Fruit fly (Drosophila melanogaster) whole organism, embryonic: ENCODE measurements around the gene CG12995.

ENCODE experiments used
- Atf6 ChIP-seq: fragments of 200-800 bp; sonication (Bioruptor generic); IDR thresholded peaks from 2 replicates; pipeline ENCODE4 v1.3.6; 2022; ENCODE audit warnings: missing biosample characterization, missing genetic modification characterization
- CG10543 ChIP-seq: fragments of 200-800 bp; sonication (Bioruptor generic); optimal IDR thresholded peaks from 3 replicates; lab custom pipeline; 2017; ENCODE audit warnings: missing biosample characterization, mild to moderate bottlenecking, missing genetic modification characterization, moderate library complexity
- CG11456 ChIP-seq: fragments of 200-800 bp; sonication (Bioruptor generic); IDR thresholded peaks from 3 replicates; pipeline ENCODE4 v1.3.6; 2022; ENCODE audit warnings: missing biosample characterization, missing genetic modification characterization
- CG11723 ChIP-seq: fragments of 200-800 bp; sonication (Bioruptor generic); optimal IDR thresholded peaks from 2 replicates; lab custom pipeline; 2017; ENCODE audit warnings: missing biosample characterization, mild to moderate bottlenecking, missing genetic modification characterization
- CG12769 ChIP-seq: fragments of 200-800 bp; sonication (Bioruptor generic); optimal IDR thresholded peaks from 2 replicates; lab custom pipeline; 2019; ENCODE audit warnings: missing biosample characterization, mild to moderate bottlenecking, missing genetic modification characterization, moderate library complexity
- CG13287 ChIP-seq: fragments of 200-800 bp; sonication (Bioruptor generic); IDR thresholded peaks from 2 replicates; pipeline ENCODE4 v1.3.6; 2022; ENCODE audit warnings: missing biosample characterization, missing genetic modification characterization; ENCODE audit not compliant: partially characterized antibody
- CG13424 ChIP-seq: fragments of 200-800 bp; sonication (Bioruptor generic); optimal IDR thresholded peaks from 2 replicates; lab custom pipeline; 2019; ENCODE audit warnings: missing biosample characterization, mild to moderate bottlenecking, missing genetic modification characterization, moderate library complexity
- CG13624 ChIP-seq: fragments of 200-800 bp; sonication (Bioruptor generic); optimal IDR thresholded peaks from 2 replicates; lab custom pipeline; 2016; ENCODE audit warnings: missing biosample characterization, missing genetic modification characterization
- CG13775 ChIP-seq: fragments of 200-800 bp; sonication (Bioruptor generic); optimal IDR thresholded peaks from 3 replicates; lab custom pipeline; 2017; ENCODE audit warnings: missing biosample characterization, mild to moderate bottlenecking, missing genetic modification characterization
- CG14014 ChIP-seq: fragments of 200-800 bp; sonication (Bioruptor generic); IDR thresholded peaks from 2 replicates; pipeline ENCODE4 v1.3.6; 2022; ENCODE audit warnings: missing biosample characterization, missing genetic modification characterization
- CG14860 ChIP-seq: fragments of 200-800 bp; sonication (Bioruptor generic); IDR thresholded peaks from 3 replicates; pipeline ENCODE4 v1.3.6; 2022; ENCODE audit warnings: missing biosample characterization, missing genetic modification characterization; ENCODE audit not compliant: partially characterized antibody
- CG15269 ChIP-seq: fragments of 200-800 bp; sonication (Bioruptor generic); optimal IDR thresholded peaks from 2 replicates; lab custom pipeline; 2018; ENCODE audit warnings: missing biosample characterization, mild to moderate bottlenecking, missing genetic modification characterization, moderate library complexity
- CG17361 ChIP-seq: fragments of 200-800 bp; sonication (Bioruptor generic); IDR thresholded peaks from 3 replicates; pipeline ENCODE4 v1.3.6; 2022; ENCODE audit warnings: missing biosample characterization, missing genetic modification characterization
- CG17802 ChIP-seq: fragments of 200-800 bp; sonication (Bioruptor generic); optimal IDR thresholded peaks from 2 replicates; lab custom pipeline; 2018; ENCODE audit warnings: missing biosample characterization, mild to moderate bottlenecking, missing genetic modification characterization, moderate library complexity
- CG18619 ChIP-seq: fragments of 200-800 bp; sonication (Bioruptor generic); optimal IDR thresholded peaks from 3 replicates; lab custom pipeline; 2017; ENCODE audit warnings: missing biosample characterization, mild to moderate bottlenecking, missing genetic modification characterization
- CG2120 ChIP-seq: fragments of 200-800 bp; sonication (Bioruptor generic); optimal IDR thresholded peaks from 3 replicates; lab custom pipeline; 2016; ENCODE audit warnings: missing biosample characterization, missing genetic modification characterization
- CG2199 ChIP-seq: fragments of 200-800 bp; sonication (Bioruptor generic); IDR thresholded peaks from 3 replicates; pipeline ENCODE4 v1.3.6; 2022; ENCODE audit warnings: missing biosample characterization, missing genetic modification characterization
- CG2202 ChIP-seq: fragments of 200-800 bp; sonication (Bioruptor generic); optimal IDR thresholded peaks from 2 replicates; lab custom pipeline; 2018; ENCODE audit warnings: missing biosample characterization, mild to moderate bottlenecking, missing genetic modification characterization
- CG31441 ChIP-seq: fragments of 200-800 bp; sonication (Bioruptor generic); IDR thresholded peaks from 2 replicates; pipeline ENCODE4 v1.3.6; 2022; ENCODE audit warnings: missing biosample characterization, missing genetic modification characterization
- CG4360 ChIP-seq: fragments of 200-800 bp; sonication (Bioruptor generic); IDR thresholded peaks from 2 replicates; pipeline ENCODE4 v1.3.6; 2022; ENCODE audit warnings: missing biosample characterization, missing genetic modification characterization
- CG5245 ChIP-seq: fragments of 200-800 bp; sonication (Bioruptor generic); optimal IDR thresholded peaks from 3 replicates; lab custom pipeline; 2016; ENCODE audit warnings: missing biosample characterization, missing genetic modification characterization
- CG6254 ChIP-seq: fragments of 200-800 bp; sonication (Bioruptor generic); optimal IDR thresholded peaks from 3 replicates; lab custom pipeline; 2017; ENCODE audit warnings: mild to moderate bottlenecking, missing biosample characterization, missing genetic modification reagents, missing genetic modification characterization
- Chrac-16 ChIP-seq: fragments of 200-800 bp; sonication (Bioruptor generic); optimal IDR thresholded peaks from 3 replicates; lab custom pipeline; 2016; ENCODE audit warnings: missing biosample characterization, missing genetic modification characterization
- E2f1 ChIP-seq: fragments of 200-800 bp; sonication (Bioruptor generic); IDR thresholded peaks from 2 replicates; pipeline ENCODE4 v1.3.6; 2022; ENCODE audit warnings: missing biosample characterization, missing genetic modification characterization
- Med ChIP-seq: fragments of 200-800 bp; sonication (Bioruptor generic); peaks from one replicate; lab custom pipeline; 2016; ENCODE audit warnings: missing biosample characterization, missing genetic modification characterization, mild to moderate bottlenecking, inconsistent platforms, moderate library complexity
- PHDP ChIP-seq: fragments of 200-800 bp; sonication (Bioruptor generic); optimal IDR thresholded peaks from 3 replicates; lab custom pipeline; 2018; ENCODE audit warnings: missing biosample characterization, mild to moderate bottlenecking, missing genetic modification characterization, moderate library complexity
- Ravus ChIP-seq: fragments of 200-800 bp; sonication (Bioruptor generic); IDR thresholded peaks from 2 replicates; pipeline ENCODE4 v1.3.6; 2022; ENCODE audit warnings: missing biosample characterization, missing genetic modification characterization
- Sox102F ChIP-seq: fragments of 200-800 bp; sonication (Bioruptor generic); optimal IDR thresholded peaks from 2 replicates; lab custom pipeline; 2018; ENCODE audit warnings: missing biosample characterization, mild to moderate bottlenecking, missing genetic modification characterization, moderate library complexity
- Usf ChIP-seq: fragments of 200-800 bp; sonication (Bioruptor generic); optimal IDR thresholded peaks from 2 replicates; lab custom pipeline; 2017; ENCODE audit warnings: missing genotype, missing biosample characterization, missing genetic modification characterization
- bab2 ChIP-seq: fragments of 200-800 bp; sonication (Bioruptor generic); optimal IDR thresholded peaks from 2 replicates; lab custom pipeline; 2016; ENCODE audit warnings: missing biosample characterization, missing genetic modification characterization
- corto ChIP-seq: fragments of 200-800 bp; sonication (Bioruptor generic); optimal IDR thresholded peaks from 2 replicates; lab custom pipeline; 2016; ENCODE audit warnings: missing biosample characterization, mild to moderate bottlenecking, missing genetic modification characterization, moderate library complexity
- crp ChIP-seq, 2 experiments: fragments of 200-800 bp; sonication (Bioruptor generic); optimal IDR thresholded peaks; 2 replicates in 1 of 2; 3 replicates in 1 of 2; lab custom pipeline; 2017; ENCODE audit warnings: missing biosample characterization in 2 of 2, missing genetic modification characterization in 2 of 2, mild to moderate bottlenecking in 1 of 2, moderate library complexity in 1 of 2
- cwo ChIP-seq: fragments of 200-800 bp; sonication (Bioruptor generic); optimal IDR thresholded peaks from 3 replicates; lab custom pipeline; 2017; ENCODE audit warnings: missing biosample characterization, missing genetic modification characterization, mild to moderate bottlenecking, moderate library complexity, missing genetic modification reagents
- danr ChIP-seq: fragments of 200-800 bp; sonication (Bioruptor generic); IDR thresholded peaks from 2 replicates; pipeline ENCODE4 v1.3.6; 2022; ENCODE audit warnings: missing biosample characterization, missing genetic modification characterization
- ems ChIP-seq: fragments of 200-800 bp; sonication (Bioruptor generic); optimal IDR thresholded peaks from 3 replicates; lab custom pipeline; 2016; ENCODE audit warnings: missing biosample characterization, missing genetic modification characterization
- gce ChIP-seq: fragments of 200-800 bp; sonication (Bioruptor generic); IDR thresholded peaks from 3 replicates; pipeline ENCODE4 v1.3.6; 2022; ENCODE audit warnings: missing biosample characterization, missing genetic modification characterization
- inv ChIP-seq: fragments of 200-800 bp; sonication (Bioruptor generic); IDR thresholded peaks from 2 replicates; pipeline ENCODE4 v1.3.6; 2022; ENCODE audit warnings: missing biosample characterization, missing genetic modification characterization; ENCODE audit not compliant: partially characterized antibody
- nerfin-2 ChIP-seq: fragments of 200-800 bp; sonication (Bioruptor generic); IDR thresholded peaks from 2 replicates; pipeline ENCODE4 v1.3.6; 2022; ENCODE audit warnings: missing biosample characterization, missing genetic modification characterization; ENCODE audit not compliant: partially characterized antibody
- onecut ChIP-seq: fragments of 200-800 bp; sonication (Bioruptor generic); IDR thresholded peaks from 2 replicates; pipeline ENCODE4 v1.3.6; 2022; ENCODE audit warnings: missing biosample characterization, missing genetic modification characterization
- peb ChIP-seq: fragments of 200-800 bp; sonication (Bioruptor generic); IDR thresholded peaks from 2 replicates; pipeline ENCODE4 v1.3.6; 2022; ENCODE audit warnings: missing biosample characterization, missing genetic modification characterization
- pnt ChIP-seq: fragments of 200-800 bp; sonication (Bioruptor generic); optimal IDR thresholded peaks from 3 replicates; lab custom pipeline; 2016; ENCODE audit warnings: missing biosample characterization, missing genetic modification characterization
- scrt ChIP-seq: fragments of 200-800 bp; sonication (Bioruptor generic); optimal IDR thresholded peaks from 2 replicates; lab custom pipeline; 2018; ENCODE audit warnings: missing biosample characterization, mild to moderate bottlenecking, missing genetic modification characterization, moderate library complexity
- stc ChIP-seq: fragments of 200-800 bp; sonication (Bioruptor generic); IDR thresholded peaks from 2 replicates; pipeline ENCODE4 v1.3.6; 2022; ENCODE audit warnings: missing biosample characterization, missing genetic modification characterization
- tin ChIP-seq: fragments of 200-800 bp; sonication (Bioruptor generic); optimal IDR thresholded peaks from 3 replicates; lab custom pipeline; 2016; ENCODE audit warnings: missing biosample characterization, missing genetic modification characterization
- tio ChIP-seq: fragments of 200-800 bp; sonication (Bioruptor generic); optimal IDR thresholded peaks from 2 replicates; lab custom pipeline; 2017; ENCODE audit warnings: missing biosample characterization, missing genetic modification characterization, inconsistent platforms
- vvl ChIP-seq: fragments of 200-800 bp; sonication (Bioruptor generic); IDR thresholded peaks from 2 replicates; pipeline ENCODE4 v1.3.6; 2022; ENCODE audit warnings: missing biosample characterization, missing genetic modification characterization
- zen ChIP-seq: fragments of 200-800 bp; sonication (Bioruptor generic); optimal IDR thresholded peaks from 3 replicates; lab custom pipeline; 2018; ENCODE audit warnings: missing biosample characterization, mild to moderate bottlenecking, missing genetic modification characterization, moderate library complexity

The CG12995 gene

dm6 chrX:17178484-17178921 lies 31.3 kb downstream of the CG12995 start (continued):
- TF ChIP-seq CG2202 (tag; lab: Kevin White, UChicago) (peak; percentile 71), CG2199 (GFP tag; lab: Robert Waterston, UW) (peak; percentile 98), danr (GFP tag; lab: Robert Waterston, UW) (peak; percentile 98), CG13424 (tag; lab: Kevin White, UChicago) (peak; percentile 99), CG31441 (peak; percentile 94), CG14860 (GFP tag; lab: Robert Waterston, UW) (no peak), CG18619 (GFP tag; lab: Kevin White, UChicago) (no peak), pnt (GFP tag; lab: Kevin White, UChicago) (peak; percentile 90), cwo (GFP tag; lab: Kevin White, UChicago) (peak; percentile 93), tio (GFP tag; lab: Kevin White, UChicago) (no peak), inv (GFP tag; lab: Robert Waterston, UW) (no peak)

- TF ChIP-seq CG14014 (GFP tag; lab: Robert Waterston, UW) = no peak
- no peak for TF ChIP-seq Ravus (GFP tag; lab: Robert Waterston, UW)
- TF ChIP-seq PHDP (tag; lab: Kevin White, UChicago) = no peak
- no peak for TF ChIP-seq CG17361 (GFP tag; lab: Robert Waterston, UW)
- peak; percentile 87 for TF ChIP-seq zen (tag; lab: Kevin White, UChicago)
- peak; percentile 54 for TF ChIP-seq CG4360 (GFP tag; lab: Robert Waterston, UW)
- TF ChIP-seq CG5245 = no peak
- no peak for TF ChIP-seq CG2120 (GFP tag; lab: Kevin White, UChicago)
Observed at dm6 chrX:17177606-17178005, 32.2 kb downstream of the CG12995 start.

- no peak for TF ChIP-seq ems (GFP tag; lab: Kevin White, UChicago)
- peak; percentile 80 for TF ChIP-seq Med
- no peak for TF ChIP-seq gce (GFP tag; lab: Robert Waterston, UW)
- TF ChIP-seq CG11456 (GFP tag; lab: Robert Waterston, UW) = 0 out of 3 replicates have a peak, but pooled peaks have one; percentile 14
- peak; percentile 66 for TF ChIP-seq Sox102F (GFP tag; lab: Kevin White, UChicago)
- peak; percentile 23 for TF ChIP-seq onecut (GFP tag; lab: Robert Waterston, UW)
- TF ChIP-seq CG13775 (GFP tag; lab: Kevin White, UChicago) = no peak
- no peak for TF ChIP-seq CG17802 (tag; lab: Kevin White, UChicago)
- peak; percentile 27 for TF ChIP-seq CG10543 (GFP tag; lab: Kevin White, UChicago)
- no peak for TF ChIP-seq nerfin-2
- TF ChIP-seq peb (GFP tag; lab: Robert Waterston, UW) = 0 out of 2 replicates have a peak, but pooled peaks have one; percentile 19
- peak in 1 of 2 experiments; percentile 37 for TF ChIP-seq crp (GFP tag; optimal IDR thresholded peaks at IDR 0.05; lab: Kevin White, UChicago)
- TF ChIP-seq Atf6 = peak; percentile 72
- peak; percentile 26; the same call in 1 of the 3 replicates for TF ChIP-seq CG2199 (GFP tag; lab: Robert Waterston, UW)
- TF ChIP-seq E2f1 = peak; percentile 63
- TF ChIP-seq vvl (GFP tag; lab: Robert Waterston, UW) = peak; percentile 72
- peak; percentile 62 for TF ChIP-seq CG13624 (GFP tag; lab: Kevin White, UChicago)
- no peak for TF ChIP-seq CG13287 (GFP tag; lab: Robert Waterston, UW)
- peak; percentile 16 for TF ChIP-seq CG6254 (GFP tag; lab: Kevin White, UChicago)
- no peak for TF ChIP-seq corto (GFP tag; lab: Kevin White, UChicago)
- peak; percentile 85 for TF ChIP-seq CG15269 (tag; lab: Kevin White, UChicago)
- TF ChIP-seq CG12769 = peak; percentile 32
- no peak for TF ChIP-seq Usf (GFP tag; lab: Kevin White, UChicago)
- TF ChIP-seq scrt (GFP tag; lab: Kevin White, UChicago) = peak; percentile 32
- TF ChIP-seq tin (GFP tag; lab: Kevin White, UChicago) = peak; percentile 32
- TF ChIP-seq bab2 (GFP tag; lab: Kevin White, UChicago) = peak; percentile 43
- peak; percentile 18 for TF ChIP-seq Chrac-16 (GFP tag; lab: Kevin White, UChicago)
- no peak for TF ChIP-seq CG11723 (GFP tag; lab: Kevin White, UChicago)
- peak; percentile 68 for TF ChIP-seq stc (GFP tag; lab: Robert Waterston, UW)
Observed at dm6 chrX:17176542-17176941, 33.3 kb downstream of the CG12995 start.
